Worm (Caenorhabditis elegans) whole organism, young adult: ENCODE data around the gene sdz-19.
A peak's percentile ranks its signal among the peaks of the same experiment; 100 is the strongest.

ENCODE experiments used
- C06A6.2 ChIP-seq: fragments of 200-800 bp; sonication (Bioruptor generic); conservative IDR thresholded peaks from 2 replicates; pipeline ENCODE4 v1.3.6; 2022; ENCODE audit warnings: missing genetic modification characterization, missing compliant biosample characterization
- D2030.7 ChIP-seq: fragments of 200-800 bp; sonication (Bioruptor generic); IDR thresholded peaks from 2 replicates; pipeline ENCODE4 v1.3.6; 2022; ENCODE audit warnings: missing genetic modification reagents, missing genetic modification characterization, missing compliant biosample characterization
- F10E7.11 ChIP-seq: sonication (generic microtip); optimal IDR thresholded peaks from 2 replicates; lab custom pipeline; 2017; ENCODE audit warnings: mild to moderate bottlenecking, missing genetic modification characterization, moderate library complexity, missing compliant biosample characterization
- F23B12.7 ChIP-seq: sonication (generic microtip); optimal IDR thresholded peaks from 2 replicates; lab custom pipeline; 2017; ENCODE audit warnings: missing genetic modification characterization, mild to moderate bottlenecking, missing compliant biosample characterization, antibody characterized with exemption, moderate library complexity; ENCODE audit not compliant: insufficient read depth
- F39B2.1 ChIP-seq: fragments of 200-800 bp; sonication (Bioruptor generic); IDR thresholded peaks from 2 replicates; pipeline ENCODE4 v1.3.6; 2022; ENCODE audit warnings: missing genetic modification reagents, missing genetic modification characterization, missing compliant biosample characterization
- F52B5.7 ChIP-seq: sonication (generic microtip); optimal IDR thresholded peaks from 2 replicates; lab custom pipeline; 2016; ENCODE audit warnings: mild to moderate bottlenecking, missing genetic modification characterization, missing compliant biosample characterization
- F57A8.1 ChIP-seq: fragments of 200-800 bp; sonication (Bioruptor generic); optimal IDR thresholded peaks from 2 replicates; lab custom pipeline; 2018; ENCODE audit warnings: mild to moderate bottlenecking, missing genetic modification characterization, moderate library complexity, missing compliant biosample characterization
- F57C9.4 ChIP-seq: sonication (generic microtip); optimal IDR thresholded peaks from 2 replicates; lab custom pipeline; 2017; ENCODE audit warnings: mild to moderate bottlenecking, missing genetic modification characterization, missing compliant biosample characterization
- Y79H2A.3 ChIP-seq: fragments of 200-800 bp; sonication (Bioruptor generic); conservative IDR thresholded peaks from 2 replicates; pipeline ENCODE4 v1.3.6; 2022; ENCODE audit warnings: missing genetic modification reagents, missing genetic modification characterization, missing compliant biosample characterization
- ZK185.1 ChIP-seq: sonication (generic microtip); optimal IDR thresholded peaks from 2 replicates; lab custom pipeline; 2016; ENCODE audit warnings: mild to moderate bottlenecking, missing genetic modification characterization, missing compliant biosample characterization; ENCODE audit not compliant: poor library complexity, severe bottlenecking
- akir-1 ChIP-seq: fragments of 200-800 bp; sonication (Bioruptor generic); optimal IDR thresholded peaks from 2 replicates; lab custom pipeline; 2018; ENCODE audit warnings: mild to moderate bottlenecking, missing genetic modification characterization, moderate library complexity, missing compliant biosample characterization
- atf-7 ChIP-seq: sonication (generic microtip); optimal IDR thresholded peaks from 2 replicates; lab custom pipeline; 2017; ENCODE audit warnings: mild to moderate bottlenecking, missing genetic modification characterization, missing compliant biosample characterization
- athp-1 ChIP-seq: sonication (generic microtip); optimal IDR thresholded peaks from 2 replicates; lab custom pipeline; 2017; ENCODE audit warnings: mild to moderate bottlenecking, missing genetic modification characterization, missing compliant biosample characterization
- attf-5 ChIP-seq: fragments of 200-800 bp; sonication (Bioruptor generic); optimal IDR thresholded peaks from 2 replicates; lab custom pipeline; 2018; ENCODE audit warnings: mild to moderate bottlenecking, missing genetic modification characterization, missing compliant biosample characterization
- bed-2 ChIP-seq: fragments of 200-800 bp; sonication (Bioruptor generic); IDR thresholded peaks from 2 replicates; pipeline ENCODE4 v1.3.6; 2022; ENCODE audit warnings: missing genetic modification reagents, missing genetic modification characterization, missing compliant biosample characterization
- ccch-3 ChIP-seq: fragments of 200-800 bp; sonication (Bioruptor generic); optimal IDR thresholded peaks from 2 replicates; lab custom pipeline; 2018; ENCODE audit warnings: mild to moderate bottlenecking, missing genetic modification characterization, missing compliant biosample characterization
- ceh-40 ChIP-seq: fragments of 200-800 bp; sonication (Bioruptor generic); IDR thresholded peaks from 2 replicates; pipeline ENCODE4 v1.3.6; 2022; ENCODE audit warnings: missing genetic modification characterization, missing compliant biosample characterization
- egl-18 ChIP-seq: fragments of 200-800 bp; sonication (Bioruptor generic); IDR thresholded peaks from 2 replicates; pipeline ENCODE4 v1.3.6; 2022; ENCODE audit warnings: missing genetic modification reagents, missing genetic modification characterization, missing compliant biosample characterization
- ekl-4 ChIP-seq: fragments of 200-800 bp; sonication (Bioruptor generic); IDR thresholded peaks from 2 replicates; pipeline ENCODE4 v1.3.6; 2022; ENCODE audit warnings: missing genetic modification reagents, missing genetic modification characterization, missing compliant biosample characterization
- ets-4 ChIP-seq: fragments of 200-800 bp; sonication (Bioruptor generic); optimal IDR thresholded peaks from 2 replicates; lab custom pipeline; 2018; ENCODE audit warnings: mild to moderate bottlenecking, missing genetic modification characterization, missing compliant biosample characterization
- fkh-3 ChIP-seq: sonication (generic microtip); optimal IDR thresholded peaks from 2 replicates; lab custom pipeline; 2016; ENCODE audit warnings: mild to moderate bottlenecking, missing genetic modification characterization, missing compliant biosample characterization
- gei-17 ChIP-seq: fragments of 200-800 bp; sonication (Bioruptor generic); optimal IDR thresholded peaks from 2 replicates; lab custom pipeline; 2018; ENCODE audit warnings: mild to moderate bottlenecking, missing genetic modification characterization, missing compliant biosample characterization
- hlh-12 ChIP-seq: sonication (generic microtip); optimal IDR thresholded peaks from 2 replicates; lab custom pipeline; 2016; ENCODE audit warnings: missing genetic modification characterization, missing compliant biosample characterization
- hrde-1 ChIP-seq: sonication (generic microtip); optimal IDR thresholded peaks from 2 replicates; lab custom pipeline; 2016; ENCODE audit warnings: missing genetic modification characterization, mild to moderate bottlenecking, missing compliant biosample characterization, moderate library complexity, missing genotype, missing genetic modification reagents, borderline replicate concordance
- lir-1 ChIP-seq: fragments of 200-800 bp; sonication (Bioruptor generic); conservative IDR thresholded peaks from 2 replicates; pipeline ENCODE4 v1.3.6; 2022; ENCODE audit warnings: missing genetic modification reagents, missing genetic modification characterization, missing compliant biosample characterization
- lsy-27 ChIP-seq: sonication (generic microtip); optimal IDR thresholded peaks from 2 replicates; lab custom pipeline; 2017; ENCODE audit warnings: missing genetic modification characterization, mild to moderate bottlenecking, missing compliant biosample characterization, antibody characterized with exemption, missing genotype, borderline replicate concordance; ENCODE audit not compliant: insufficient read depth
- madf-10 ChIP-seq: sonication (generic microtip); optimal IDR thresholded peaks from 2 replicates; lab custom pipeline; 2016; ENCODE audit warnings: mild to moderate bottlenecking, missing genetic modification characterization, missing compliant biosample characterization
- madf-6 ChIP-seq: fragments of 200-800 bp; sonication (Bioruptor generic); IDR thresholded peaks from 2 replicates; pipeline ENCODE4 v1.3.6; 2022; ENCODE audit warnings: missing genetic modification reagents, missing genetic modification characterization, missing compliant biosample characterization
- mel-28 ChIP-seq: sonication (generic microtip); optimal IDR thresholded peaks from 2 replicates; lab custom pipeline; 2016; ENCODE audit warnings: borderline replicate concordance, mild to moderate bottlenecking, missing genetic modification characterization, missing compliant biosample characterization
- mes-4 ChIP-seq: sonication (generic microtip); optimal IDR thresholded peaks from 2 replicates; lab custom pipeline; 2016; ENCODE audit warnings: missing genotype, missing genetic modification characterization, missing compliant biosample characterization
- nfya-2 ChIP-seq: fragments of 200-800 bp; sonication (Bioruptor generic); IDR thresholded peaks from 2 replicates; pipeline ENCODE4 v1.3.6; 2022; ENCODE audit warnings: missing genetic modification reagents, missing genetic modification characterization, missing compliant biosample characterization
- nhr-120 ChIP-seq: fragments of 200-800 bp; sonication (Bioruptor generic); IDR thresholded peaks from 2 replicates; pipeline ENCODE4 v1.3.6; 2022; ENCODE audit warnings: missing genetic modification characterization, missing compliant biosample characterization
- nhr-27 ChIP-seq: fragments of 200-800 bp; sonication (Bioruptor generic); optimal IDR thresholded peaks from 2 replicates; lab custom pipeline; 2018; ENCODE audit warnings: mild to moderate bottlenecking, missing genetic modification characterization, moderate library complexity, missing compliant biosample characterization
- nhr-90 ChIP-seq: sonication (generic microtip); optimal IDR thresholded peaks from 2 replicates; lab custom pipeline; 2016; ENCODE audit warnings: missing genotype, mild to moderate bottlenecking, missing genetic modification characterization, missing compliant biosample characterization
- pha-4 ChIP-seq: fragments of 150-350 bp; sonication (generic microtip); optimal IDR thresholded peaks from 2 replicates; lab custom pipeline; 2014; ENCODE audit warnings: missing biosample characterization, missing genetic modification reagents, missing genetic modification characterization
- rcor-1 ChIP-seq: fragments of 200-800 bp; sonication (Bioruptor generic); IDR thresholded peaks from 2 replicates; pipeline ENCODE4 v1.3.6; 2022; ENCODE audit warnings: missing genetic modification reagents, missing genetic modification characterization, missing compliant biosample characterization
- repo-1 ChIP-seq: sonication (generic microtip); optimal IDR thresholded peaks from 2 replicates; lab custom pipeline; 2017; ENCODE audit warnings: mild to moderate bottlenecking, missing genetic modification characterization, missing compliant biosample characterization
- snpc-1.3 ChIP-seq: sonication (generic microtip); optimal IDR thresholded peaks from 2 replicates; lab custom pipeline; 2017; ENCODE audit warnings: missing genetic modification characterization, mild to moderate bottlenecking, missing compliant biosample characterization, antibody characterized with exemption, moderate library complexity, missing genotype, missing genetic modification reagents; ENCODE audit not compliant: insufficient read depth
- snpc-3.4 ChIP-seq: sonication (generic microtip); optimal IDR thresholded peaks from 2 replicates; lab custom pipeline; 2017; ENCODE audit warnings: missing genetic modification characterization, mild to moderate bottlenecking, missing compliant biosample characterization, antibody characterized with exemption, moderate library complexity, missing genotype, missing genetic modification reagents
- somi-1 ChIP-seq: fragments of 200-800 bp; sonication (Bioruptor generic); optimal IDR thresholded peaks from 2 replicates; lab custom pipeline; 2018; ENCODE audit warnings: mild to moderate bottlenecking, missing genetic modification characterization, missing compliant biosample characterization
- tlf-1 ChIP-seq: fragments of 200-800 bp; sonication (Bioruptor generic); optimal IDR thresholded peaks from 2 replicates; lab custom pipeline; 2018; ENCODE audit warnings: mild to moderate bottlenecking, missing genetic modification characterization, missing compliant biosample characterization
- ztf-25 ChIP-seq: fragments of 200-800 bp; sonication (Bioruptor generic); IDR thresholded peaks from 2 replicates; pipeline ENCODE4 v1.3.6; 2022; ENCODE audit warnings: missing genetic modification reagents, missing genetic modification characterization, missing compliant biosample characterization
- ztf-6 ChIP-seq: fragments of 200-800 bp; sonication (Bioruptor generic); IDR thresholded peaks from 2 replicates; pipeline ENCODE4 v1.3.6; 2022; ENCODE audit warnings: missing genetic modification reagents, missing genetic modification characterization, missing compliant biosample characterization

Gene sdz-19

DNA sequence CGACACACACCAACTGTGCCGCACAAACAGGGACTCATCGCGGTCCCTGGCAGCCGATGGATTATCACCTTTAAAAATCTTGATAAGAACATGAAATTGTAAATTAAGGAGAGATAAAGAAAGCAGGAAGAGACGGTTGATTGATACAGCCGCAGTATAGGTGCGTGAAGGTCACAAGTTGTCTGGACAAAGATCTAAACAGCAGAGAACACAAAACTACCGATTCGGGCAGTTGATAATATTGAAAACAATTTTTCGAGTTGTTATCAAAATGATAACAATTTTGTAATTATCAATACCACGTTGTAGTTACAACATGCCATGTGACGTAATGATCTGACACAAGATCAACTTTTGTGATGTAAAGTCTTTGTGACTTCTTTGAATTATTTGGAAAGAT is 2.4 kb downstream of the sdz-19 start (continued):
- TF ChIP-seq attf-5 (GFP tag; lab: Kevin White, UChicago), result no peak
- peak; percentile 79 for TF ChIP-seq somi-1
- TF ChIP-seq F57A8.1 (GFP tag; lab: Kevin White, UChicago), result no peak
- TF ChIP-seq C06A6.2 (GFP tag; lab: Robert Waterston, UW), result peak; percentile 53; the same call in 1 of the 2 replicates
- no peak for TF ChIP-seq mel-28 (tag; lab: Kevin White, UChicago)
- no peak for TF ChIP-seq hrde-1 (tag; lab: Kevin White, UChicago)
- TF ChIP-seq ztf-6 (GFP tag; lab: Robert Waterston, UW), result no peak
- TF ChIP-seq lsy-27, result no peak
- TF ChIP-seq Y79H2A.3 (GFP tag; lab: Robert Waterston, UW), result no peak
- no peak for TF ChIP-seq F52B5.7
- no peak for TF ChIP-seq snpc-3.4
- no peak for TF ChIP-seq madf-6
- no peak for TF ChIP-seq mes-4 (tag; lab: Kevin White, UChicago)
- no peak for TF ChIP-seq fkh-3 (tag; lab: Kevin White, UChicago)
- TF ChIP-seq rcor-1, result no peak
- no peak for TF ChIP-seq athp-1 (tag; lab: Kevin White, UChicago)
- no peak for TF ChIP-seq gei-17 (GFP tag; lab: Kevin White, UChicago)
- TF ChIP-seq akir-1 (GFP tag; lab: Kevin White, UChicago), result no peak
- no peak for TF ChIP-seq repo-1 (tag; lab: Kevin White, UChicago)
- no peak for TF ChIP-seq nhr-90
- TF ChIP-seq F23B12.7 (tag; lab: Kevin White, UChicago), result no peak
- TF ChIP-seq ekl-4, result no peak; the same call in 1 of the 2 replicates
- peak; percentile 64 for TF ChIP-seq pha-4 (tag; lab: Kevin White, UChicago)
- TF ChIP-seq egl-18 (GFP tag; lab: Robert Waterston, UW), result no peak
- no peak for TF ChIP-seq lir-1 (GFP tag; lab: Robert Waterston, UW)
- TF ChIP-seq tlf-1, result peak; percentile 39
- no peak for TF ChIP-seq bed-2 (GFP tag; lab: Robert Waterston, UW)
- no peak for TF ChIP-seq ceh-40 (GFP tag; lab: Robert Waterston, UW)
- TF ChIP-seq nfya-2 (GFP tag; lab: Robert Waterston, UW), result no peak
- no peak for TF ChIP-seq hlh-12
- no peak for TF ChIP-seq F10E7.11 (tag; lab: Kevin White, UChicago)

- TF ChIP-seq madf-10 (tag; lab: Kevin White, UChicago) (no peak), F57A8.1 (GFP tag; lab: Kevin White, UChicago) (no peak), ZK185.1 (tag; lab: Kevin White, UChicago) (no peak), snpc-1.3 (tag; lab: Kevin White, UChicago) (no peak), ztf-25 (GFP tag; lab: Robert Waterston, UW) (no peak), D2030.7 (GFP tag; lab: Robert Waterston, UW) (no peak), athp-1 (tag; lab: Kevin White, UChicago) (no peak), F39B2.1 (no peak), ets-4 (GFP tag; lab: Kevin White, UChicago) (no peak), akir-1 (GFP tag; lab: Kevin White, UChicago) (no peak), atf-7 (tag; lab: Kevin White, UChicago) (no peak), nhr-120 (GFP tag; lab: Robert Waterston, UW) (no peak), F57C9.4 (tag; lab: Kevin White, UChicago) (no peak), lsy-27 (no peak), ccch-3 (no peak), ztf-6 (GFP tag; lab: Robert Waterston, UW) (no peak), nhr-27 (no peak)
Observed at ce11 chrX:12492467-12492866, 10.7 kb downstream of the sdz-19 start, which contains the start of gene lips-1. Gene lips-1, plus strand, starts transcription at chrX:12492767.
